Worm (Caenorhabditis elegans) whole organism, midembryonic: Measurements from ENCODE around the gene sym-3.

Experiments
- flt-1 ChIP-seq: fragments of 200-800 bp; sonication (Bioruptor generic); IDR thresholded peaks from 2 replicates; pipeline ENCODE4 v1.3.6; 2022; ENCODE audit warnings: missing genetic modification characterization, missing compliant biosample characterization
- klf-2 ChIP-seq: fragments of 200-800 bp; sonication (Bioruptor generic); conservative IDR thresholded peaks from 2 replicates; pipeline ENCODE4 v1.3.6; 2022; ENCODE audit warnings: missing genetic modification reagents, missing genetic modification characterization, missing compliant biosample characterization
- med-1 ChIP-seq: sonication (generic microtip); optimal IDR thresholded peaks from 2 replicates; lab custom pipeline; 2017; ENCODE audit warnings: missing genetic modification characterization, mild to moderate bottlenecking, missing compliant biosample characterization, antibody characterized with exemption, missing genetic modification reagents; ENCODE audit not compliant: insufficient read depth
- ref-1 ChIP-seq: fragments of 200-800 bp; sonication (Bioruptor generic); conservative IDR thresholded peaks from 2 replicates; pipeline ENCODE4 v1.3.6; 2022; ENCODE audit warnings: missing genetic modification reagents, missing genetic modification characterization, missing compliant biosample characterization
- tab-1 ChIP-seq: fragments of 200-800 bp; sonication (Bioruptor generic); IDR thresholded peaks from 2 replicates; pipeline ENCODE4 v1.3.6; 2022; ENCODE audit warnings: missing genetic modification characterization, missing compliant biosample characterization
- ztf-29 ChIP-seq: fragments of 200-800 bp; sonication (Bioruptor generic); IDR thresholded peaks from 2 replicates; pipeline ENCODE4 v1.3.6; 2022; ENCODE audit warnings: missing genetic modification reagents, missing genetic modification characterization, missing compliant biosample characterization

ce11 chrX:5746665-5747064, 26.9 kb upstream of the sym-3 start:
- TF ChIP-seq ref-1 (GFP tag; lab: Robert Waterston, UW) (no peak), ztf-29 (GFP tag; lab: Robert Waterston, UW) (no peak), tab-1 (no peak), med-1 (no peak), flt-1 (no peak), klf-2 (no peak)
